Worm (Caenorhabditis elegans): ENCODE data around the gene T07D1.3.

- TF ChIP-seq pha-4 (GFP tag; IDR thresholded peaks at IDR 0.05), result no peak
- TF ChIP-seq pha-4 (tag; optimal IDR thresholded peaks at IDR 0.05), result no peak
- TF ChIP-seq nhr-111 (GFP tag; optimal IDR thresholded peaks at IDR 0.05), result no peak
- no peak for TF ChIP-seq pqm-1 (tag; optimal IDR thresholded peaks at IDR 0.05)
- TF ChIP-seq fos-1 (tag; optimal IDR thresholded peaks at IDR 0.05), result no peak
- no peak for TF ChIP-seq zag-1 (tag; optimal IDR thresholded peaks at IDR 0.05)
- no peak for TF ChIP-seq ceh-82 (tag; optimal IDR thresholded peaks at IDR 0.05)
- no peak for TF ChIP-seq lin-15B (tag; optimal IDR thresholded peaks at IDR 0.05)
- no peak for TF ChIP-seq lin-39 (tag; optimal IDR thresholded peaks at IDR 0.05)
- no peak for TF ChIP-seq nhr-11 (tag; optimal IDR thresholded peaks at IDR 0.05)
Measured at ce11 chrX:2447214-2447613, 4.0 kb upstream of the T07D1.3 start.

Measured in whole organism, L4 larva.